Worm (Caenorhabditis elegans): ENCODE measurements around the gene K06A4.2.

K06A4.2 gene

ce11 chrV:9536505-9536904 lies 52.5 kb downstream of the K06A4.2 start, which contains the start of gene C50F4.4 (continued):
- TF ChIP-seq let-607 (tag; optimal IDR thresholded peaks at IDR 0.05) (peak in 1 of 2 experiments; percentile 16), unc-130 (GFP tag; optimal IDR thresholded peaks at IDR 0.05) (peak; percentile 66), rec-8 (tag; optimal IDR thresholded peaks at IDR 0.05) (peak in 1 of 2 experiments; percentile 32), atf-7 (tag; optimal IDR thresholded peaks at IDR 0.05) (no peak), ceh-27 (GFP tag; optimal IDR thresholded peaks at IDR 0.05) (peak; percentile 43), lsl-1 (GFP tag; optimal IDR thresholded peaks at IDR 0.05) (peak; percentile 80), nhr-179 (tag; optimal IDR thresholded peaks at IDR 0.05) (no peak), ceh-91 (GFP tag; IDR thresholded peaks at IDR 0.05) (0 out of 2 replicates have a peak, but pooled peaks have one; percentile 45), attf-6 (GFP tag; IDR thresholded peaks at IDR 0.05) (peak; percentile 57), cebp-1 (GFP tag; IDR thresholded peaks at IDR 0.05) (peak; percentile 34; the same call in 1 of the 2 replicates), cebp-1 (tag; optimal IDR thresholded peaks at IDR 0.05) (no peak), madf-8 (GFP tag; conservative IDR thresholded peaks at IDR 0.05) (peak; percentile 49), dpl-1 (GFP tag; optimal IDR thresholded peaks at IDR 0.05) (peak; percentile 17), xnd-1 (tag; optimal IDR thresholded peaks at IDR 0.05) (peak; percentile 26), him-1 (tag; optimal IDR thresholded peaks at IDR 0.05) (peak; percentile 50), Y56A3A.18 (GFP tag; IDR thresholded peaks at IDR 0.05) (no peak)

Measured in whole organism, young adult.